1 fruit fly cellular context compared by ENCODE assay signal in the genomic region with DNA sequence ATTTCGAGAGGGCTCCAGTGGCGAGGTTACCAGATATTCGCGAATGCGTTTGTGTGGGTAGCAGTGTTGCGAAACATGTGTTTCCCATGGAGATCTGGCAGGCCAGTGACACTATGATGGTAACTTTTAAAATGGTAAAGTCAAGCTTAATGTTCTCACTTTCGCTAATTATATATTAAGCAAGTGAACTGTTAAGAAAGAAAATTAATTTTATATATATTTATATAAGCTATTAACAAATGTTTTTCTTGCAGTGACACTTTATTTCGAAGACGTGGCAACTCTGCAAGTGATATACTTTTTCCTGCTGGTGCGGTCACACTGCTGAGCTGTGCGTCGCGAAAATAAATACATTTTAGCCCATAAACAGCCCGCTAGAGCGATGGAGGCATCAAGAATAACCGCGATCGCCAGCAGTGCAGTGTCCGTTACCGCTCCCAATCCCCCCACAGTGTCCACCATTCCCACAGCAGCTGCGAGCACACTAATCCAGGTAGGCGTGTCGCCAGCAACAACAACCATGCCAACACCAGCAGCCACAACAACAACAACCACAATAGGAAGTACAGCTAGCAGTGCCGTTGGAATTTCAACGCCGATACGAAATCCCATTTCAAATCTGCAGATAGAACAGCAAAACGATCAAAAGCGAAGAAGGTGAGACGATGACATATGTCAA.
TF ChIP-seq lines count a peak whose summit lies in the region.

CG11593 (minus strand) TSS at position 236 of the 679 bp plus-strand sequence.
Rcd5 (plus strand) TSS at position 283 of the 679 bp plus-strand sequence.

TF ChIP-seq in whole organism, embryonic, 481 proteins besides CTCF, POLR2A, EP300 and RAD21 (continued from another document and continues in another):
- TF ChIP-seq Atf-2 (GFP tag; optimal IDR thresholded peaks at IDR 0.05; lab: Kevin White, UChicago), result no peak
- peak; percentile 80 for TF ChIP-seq CG32767 (GFP tag; IDR thresholded peaks at IDR 0.05; lab: Robert Waterston, UW)
- TF ChIP-seq zfh2 (GFP tag; optimal IDR thresholded peaks at IDR 0.05; lab: Kevin White, UChicago), result peak; percentile 45
- TF ChIP-seq CG10979 (tag; optimal IDR thresholded peaks at IDR 0.05; lab: Kevin White, UChicago), result peak; percentile 48
- peak; percentile 25 for TF ChIP-seq CG15479 (GFP tag; optimal IDR thresholded peaks at IDR 0.05; lab: Kevin White, UChicago)
- TF ChIP-seq CG7987 (GFP tag; optimal IDR thresholded peaks at IDR 0.05; lab: Kevin White, UChicago), result peak; percentile 13
- peak; percentile 88 for TF ChIP-seq sisA (GFP tag; IDR thresholded peaks at IDR 0.05; lab: Robert Waterston, UW)
- TF ChIP-seq CG2199 (GFP tag; IDR thresholded peaks at IDR 0.05; lab: Robert Waterston, UW), result 0 out of 3 replicates have a peak, but pooled peaks have one; percentile 56
- TF ChIP-seq vvl (GFP tag; IDR thresholded peaks at IDR 0.05; lab: Robert Waterston, UW), result peak; percentile 83
- peak; percentile 83 for TF ChIP-seq E2f1 (GFP tag; IDR thresholded peaks at IDR 0.05; lab: Robert Waterston, UW)
- TF ChIP-seq CG11695 (GFP tag; IDR thresholded peaks at IDR 0.05; lab: Robert Waterston, UW), result no peak; the same call in 2 of the 3 replicates
- TF ChIP-seq CG13424 (tag; optimal IDR thresholded peaks at IDR 0.05; lab: Kevin White, UChicago), result peak; percentile 69
- peak; percentile 47 for TF ChIP-seq tio (GFP tag; optimal IDR thresholded peaks at IDR 0.05; lab: Kevin White, UChicago)
- no peak for TF ChIP-seq ato (GFP tag; IDR thresholded peaks at IDR 0.05; lab: Robert Waterston, UW; ENCODE audit: partially characterized antibody)
- TF ChIP-seq nmo (GFP tag; optimal IDR thresholded peaks at IDR 0.05; lab: Kevin White, UChicago), result peak; percentile 89
- peak; percentile 20 for TF ChIP-seq HLH54F (GFP tag; optimal IDR thresholded peaks at IDR 0.05; lab: Kevin White, UChicago)
- TF ChIP-seq MBD-R2 (GFP tag; IDR thresholded peaks at IDR 0.05; lab: Robert Waterston, UW), result peak; percentile 86
- no peak for TF ChIP-seq so (GFP tag; IDR thresholded peaks at IDR 0.05; lab: Robert Waterston, UW)
- TF ChIP-seq CG1602 (GFP tag; optimal IDR thresholded peaks at IDR 0.05; lab: Kevin White, UChicago), result peak; percentile 72
- 0 out of 2 replicates have a peak, but pooled peaks have one; percentile 33 for TF ChIP-seq Doc2 (GFP tag; IDR thresholded peaks at IDR 0.05; lab: Robert Waterston, UW)
- TF ChIP-seq CG3995 (GFP tag; optimal IDR thresholded peaks at IDR 0.05; lab: Kevin White, UChicago), result peak; percentile 64
- TF ChIP-seq CG11456 (GFP tag; IDR thresholded peaks at IDR 0.05; lab: Robert Waterston, UW), result peak; percentile 86
- TF ChIP-seq Elba2 (GFP tag; optimal IDR thresholded peaks at IDR 0.05; lab: Kevin White, UChicago), result peak; percentile 41
- TF ChIP-seq CoRest (tag; optimal IDR thresholded peaks at IDR 0.05; lab: Kevin White, UChicago), result peak; percentile 83
- peak; percentile 86 for TF ChIP-seq CG14014 (GFP tag; IDR thresholded peaks at IDR 0.05; lab: Robert Waterston, UW)
- peak; percentile 86 for TF ChIP-seq CG9215 (GFP tag; IDR thresholded peaks at IDR 0.05; lab: Robert Waterston, UW)
- TF ChIP-seq grn (GFP tag; optimal IDR thresholded peaks at IDR 0.05; lab: Kevin White, UChicago), result no peak
- peak; percentile 80 for TF ChIP-seq ttk (GFP tag; IDR thresholded peaks at IDR 0.05; lab: Robert Waterston, UW)
- TF ChIP-seq bcd (GFP tag; optimal IDR thresholded peaks at IDR 0.05; lab: Kevin White, UChicago), result peak; percentile 86
- TF ChIP-seq Awh (GFP tag; IDR thresholded peaks at IDR 0.05; lab: Robert Waterston, UW), result no peak
- TF ChIP-seq stc (GFP tag; IDR thresholded peaks at IDR 0.05; lab: Robert Waterston, UW), result peak; percentile 67; the same call in 1 of the 2 replicates
- peak; percentile 37 for TF ChIP-seq CG17802 (tag; optimal IDR thresholded peaks at IDR 0.05; lab: Kevin White, UChicago)
- TF ChIP-seq run (tag; optimal IDR thresholded peaks at IDR 0.05; lab: Kevin White, UChicago), result no peak
- TF ChIP-seq CG15696 (tag; optimal IDR thresholded peaks at IDR 0.05; lab: Kevin White, UChicago), result peak; percentile 50
- TF ChIP-seq psq (GFP tag; optimal IDR thresholded peaks at IDR 0.05; lab: Kevin White, UChicago), result peak; percentile 16
- peak; percentile 65 for TF ChIP-seq CG10654 (GFP tag; optimal IDR thresholded peaks at IDR 0.05; lab: Kevin White, UChicago)
- peak; percentile 53 for TF ChIP-seq CG18599 (GFP tag; optimal IDR thresholded peaks at IDR 0.05; lab: Kevin White, UChicago)
- TF ChIP-seq ssp (GFP tag; IDR thresholded peaks at IDR 0.05; lab: Robert Waterston, UW), result peak; percentile 80
- TF ChIP-seq CG12942 (GFP tag; optimal IDR thresholded peaks at IDR 0.05; lab: Kevin White, UChicago), result peak; percentile 75
- no peak for TF ChIP-seq PHDP (tag; optimal IDR thresholded peaks at IDR 0.05; lab: Kevin White, UChicago)
- peak; percentile 94 for TF ChIP-seq row (GFP tag; IDR thresholded peaks at IDR 0.05; lab: Robert Waterston, UW)
- TF ChIP-seq Hr51 (GFP tag; optimal IDR thresholded peaks at IDR 0.05; lab: Kevin White, UChicago), result peak in 1 of 2 experiments; percentile 39
- peak; percentile 63 for TF ChIP-seq CG9727 (GFP tag; optimal IDR thresholded peaks at IDR 0.05; lab: Kevin White, UChicago)
- TF ChIP-seq Tbp (GFP tag; optimal IDR thresholded peaks at IDR 0.05; lab: Kevin White, UChicago), result no peak
- TF ChIP-seq CG5180 (GFP tag; optimal IDR thresholded peaks at IDR 0.05; lab: Kevin White, UChicago), result no peak
- no peak for TF ChIP-seq Fer1 (GFP tag; optimal IDR thresholded peaks at IDR 0.05; lab: Kevin White, UChicago)
- TF ChIP-seq CG17361 (GFP tag; IDR thresholded peaks at IDR 0.05; lab: Robert Waterston, UW), result no peak; the same call in 2 of the 3 replicates
- TF ChIP-seq CG30403 (GFP tag; optimal IDR thresholded peaks at IDR 0.05; lab: Kevin White, UChicago), result peak; percentile 76
- TF ChIP-seq stwl (tag; optimal IDR thresholded peaks at IDR 0.05; lab: Kevin White, UChicago), result peak; percentile 79
- TF ChIP-seq HLH3B (GFP tag; IDR thresholded peaks at IDR 0.05; lab: Robert Waterston, UW), result peak; percentile 76
- peak; percentile 36 to 50 for TF ChIP-seq Pdp1 (GFP tag; optimal IDR thresholded peaks at IDR 0.05; lab: Kevin White, UChicago)
- peak; percentile 40; the same call in 1 of the 2 replicates for TF ChIP-seq ap (GFP tag; IDR thresholded peaks at IDR 0.05; lab: Robert Waterston, UW)
- TF ChIP-seq Mrtf (GFP tag; IDR thresholded peaks at IDR 0.05; lab: Robert Waterston, UW), result peak; percentile 63; the same call in 2 of the 3 replicates
- peak; percentile 84 for TF ChIP-seq CG12659 (GFP tag; optimal IDR thresholded peaks at IDR 0.05; lab: Kevin White, UChicago)
- TF ChIP-seq Ssrp (tag; optimal IDR thresholded peaks at IDR 0.05; lab: Kevin White, UChicago), result peak; percentile 62
- no peak for TF ChIP-seq fd64A (GFP tag; optimal IDR thresholded peaks at IDR 0.05; lab: Kevin White, UChicago)
- TF ChIP-seq sr (GFP tag; IDR thresholded peaks at IDR 0.05; lab: Robert Waterston, UW), result peak; percentile 54; the same call in 1 of the 3 replicates
- peak; percentile 92 for TF ChIP-seq CG9932 (GFP tag; IDR thresholded peaks at IDR 0.05; lab: Robert Waterston, UW)
- TF ChIP-seq CG11247 (GFP tag; IDR thresholded peaks at IDR 0.05; lab: Robert Waterston, UW), result peak; percentile 78
- TF ChIP-seq insv (GFP tag; optimal IDR thresholded peaks at IDR 0.05; lab: Kevin White, UChicago), result peak in 1 of 2 experiments; percentile 19
- TF ChIP-seq org-1 (GFP tag; optimal IDR thresholded peaks at IDR 0.05; lab: Kevin White, UChicago), result peak; percentile 25
- TF ChIP-seq CG4328 (GFP tag; optimal IDR thresholded peaks at IDR 0.05; lab: Kevin White, UChicago), result peak; percentile 42
- TF ChIP-seq NC2β (GFP tag; optimal IDR thresholded peaks at IDR 0.05; lab: Kevin White, UChicago), result no peak
- TF ChIP-seq CG10959 (GFP tag; IDR thresholded peaks at IDR 0.05; lab: Robert Waterston, UW), result no peak
- TF ChIP-seq maf-S (GFP tag; optimal IDR thresholded peaks at IDR 0.05; lab: Kevin White, UChicago), result peak; percentile 8
- peak; percentile 78 for TF ChIP-seq croc (GFP tag; conservative IDR thresholded peaks at IDR 0.05; lab: Robert Waterston, UW)
- peak; percentile 32 for TF ChIP-seq slou (GFP tag; optimal IDR thresholded peaks at IDR 0.05; lab: Kevin White, UChicago)
- TF ChIP-seq btn (GFP tag; optimal IDR thresholded peaks at IDR 0.05; lab: Kevin White, UChicago), result no peak
- no peak for TF ChIP-seq Hr78 (GFP tag; optimal IDR thresholded peaks at IDR 0.05; lab: Kevin White, UChicago)
- TF ChIP-seq lilli (GFP tag; optimal IDR thresholded peaks at IDR 0.05; lab: Kevin White, UChicago), result no peak
- no peak for TF ChIP-seq B-H2 (GFP tag; optimal IDR thresholded peaks at IDR 0.05; lab: Kevin White, UChicago)
- peak; percentile 65 for TF ChIP-seq Sox102F (GFP tag; optimal IDR thresholded peaks at IDR 0.05; lab: Kevin White, UChicago)
- TF ChIP-seq NFAT (GFP tag; IDR thresholded peaks at IDR 0.05; lab: Robert Waterston, UW), result peak; percentile 81
- TF ChIP-seq CG30431 (GFP tag; optimal IDR thresholded peaks at IDR 0.05; lab: Kevin White, UChicago), result peak; percentile 66
- no peak for TF ChIP-seq CG12299 (tag; optimal IDR thresholded peaks at IDR 0.05; lab: Kevin White, UChicago)
- TF ChIP-seq prd (optimal IDR thresholded peaks at IDR 0.05; lab: Kevin White, UChicago), result no peak
- peak; percentile 92 for TF ChIP-seq prd (GFP tag; IDR thresholded peaks at IDR 0.05; lab: Robert Waterston, UW)
- peak; percentile 64 for TF ChIP-seq caup (GFP tag; optimal IDR thresholded peaks at IDR 0.05; lab: Kevin White, UChicago; ENCODE audit: severe bottlenecking)
- peak in 1 of 2 experiments; percentile 11 for TF ChIP-seq tll (GFP tag; optimal IDR thresholded peaks at IDR 0.05; lab: Kevin White, UChicago)
- TF ChIP-seq az2 (GFP tag; optimal IDR thresholded peaks at IDR 0.05; lab: Kevin White, UChicago), result peak; percentile 57
- TF ChIP-seq Bteb2 (GFP tag; optimal IDR thresholded peaks at IDR 0.05; lab: Kevin White, UChicago), result peak; percentile 17
- TF ChIP-seq CG12104 (GFP tag; optimal IDR thresholded peaks at IDR 0.05; lab: Kevin White, UChicago), result peak; percentile 20
- peak; percentile 90 for TF ChIP-seq CG6272 (GFP tag; IDR thresholded peaks at IDR 0.05; lab: Robert Waterston, UW)
- peak; percentile 83 for TF ChIP-seq dysf (GFP tag; IDR thresholded peaks at IDR 0.05; lab: Robert Waterston, UW)
- TF ChIP-seq wek (GFP tag; optimal IDR thresholded peaks at IDR 0.05; lab: Kevin White, UChicago), result no peak
- TF ChIP-seq Hmr (GFP tag; optimal IDR thresholded peaks at IDR 0.05; lab: Kevin White, UChicago), result peak; percentile 80
- TF ChIP-seq jumu (GFP tag; optimal IDR thresholded peaks at IDR 0.05; lab: Kevin White, UChicago), result peak; percentile 30
- peak; percentile 6 for TF ChIP-seq CG8944 (GFP tag; optimal IDR thresholded peaks at IDR 0.05; lab: Kevin White, UChicago)
- TF ChIP-seq Ets65A (GFP tag; lab: Kevin White, UChicago), result peak; percentile 51
- peak; percentile 81 for TF ChIP-seq Lhr (GFP tag; optimal IDR thresholded peaks at IDR 0.05; lab: Kevin White, UChicago)
- no peak; the same call in 1 of the 2 replicates for TF ChIP-seq Xrp1 (GFP tag; IDR thresholded peaks at IDR 0.05; lab: Robert Waterston, UW)
- TF ChIP-seq CG16863 (GFP tag; optimal IDR thresholded peaks at IDR 0.05; lab: Kevin White, UChicago), result peak; percentile 9
- no peak for TF ChIP-seq dimm (GFP tag; IDR thresholded peaks at IDR 0.05; lab: Robert Waterston, UW)
- TF ChIP-seq cg (GFP tag; optimal IDR thresholded peaks at IDR 0.05; lab: Kevin White, UChicago), result peak; percentile 72
- TF ChIP-seq Ptx1 (GFP tag; IDR thresholded peaks at IDR 0.05; lab: Robert Waterston, UW), result peak; percentile 91
- TF ChIP-seq ken (GFP tag; IDR thresholded peaks at IDR 0.05; lab: Robert Waterston, UW), result peak; percentile 86
- TF ChIP-seq crc (GFP tag; optimal IDR thresholded peaks at IDR 0.05; lab: Kevin White, UChicago), result no peak
- TF ChIP-seq CG17328 (GFP tag; IDR thresholded peaks at IDR 0.05; lab: Robert Waterston, UW), result peak; percentile 45; the same call in 1 of the 2 replicates
- TF ChIP-seq CG32532 (GFP tag; IDR thresholded peaks at IDR 0.05; lab: Robert Waterston, UW), result peak; percentile 87
- peak; percentile 27 for TF ChIP-seq Dip3 (GFP tag; optimal IDR thresholded peaks at IDR 0.05; lab: Kevin White, UChicago)
- peak; percentile 81 for TF ChIP-seq lmd (GFP tag; IDR thresholded peaks at IDR 0.05; lab: Robert Waterston, UW)
- no peak for TF ChIP-seq Blimp-1 (GFP tag; optimal IDR thresholded peaks at IDR 0.05; lab: Kevin White, UChicago)
- peak; percentile 68 for TF ChIP-seq Oaz (GFP tag; IDR thresholded peaks at IDR 0.05; lab: Robert Waterston, UW)
- TF ChIP-seq CG10321 (GFP tag; IDR thresholded peaks at IDR 0.05; lab: Robert Waterston, UW), result peak; percentile 52; the same call in 1 of the 2 replicates
- TF ChIP-seq CG16813 (GFP tag; IDR thresholded peaks at IDR 0.05; lab: Robert Waterston, UW; ENCODE audit: partially characterized antibody), result peak; percentile 49; the same call in 2 of the 3 replicates
- peak; percentile 52 for TF ChIP-seq zen (tag; optimal IDR thresholded peaks at IDR 0.05; lab: Kevin White, UChicago)
- TF ChIP-seq fru (optimal IDR thresholded peaks at IDR 0.05; lab: Kevin White, UChicago), result no peak
- peak; percentile 9 for TF ChIP-seq CHES-1-like (GFP tag; optimal IDR thresholded peaks at IDR 0.05; lab: Kevin White, UChicago)
- TF ChIP-seq Max (GFP tag; optimal IDR thresholded peaks at IDR 0.05; lab: Kevin White, UChicago), result peak; percentile 67
- no peak for TF ChIP-seq corto (GFP tag; optimal IDR thresholded peaks at IDR 0.05; lab: Kevin White, UChicago)
- TF ChIP-seq H15 (GFP tag; IDR thresholded peaks at IDR 0.05; lab: Robert Waterston, UW), result peak; percentile 64
- TF ChIP-seq tna (GFP tag; IDR thresholded peaks at IDR 0.05; lab: Robert Waterston, UW; ENCODE audit: partially characterized antibody), result no peak
- TF ChIP-seq CG8290 (GFP tag; optimal IDR thresholded peaks at IDR 0.05; lab: Kevin White, UChicago), result peak; percentile 59
- no peak for TF ChIP-seq CG8290 (tag; optimal IDR thresholded peaks at IDR 0.05; lab: Kevin White, UChicago)
- TF ChIP-seq wdn (GFP tag; IDR thresholded peaks at IDR 0.05; lab: Robert Waterston, UW), result peak; percentile 81
- no peak for TF ChIP-seq sc (optimal IDR thresholded peaks at IDR 0.05; lab: Kevin White, UChicago)
- TF ChIP-seq sc (GFP tag; optimal IDR thresholded peaks at IDR 0.05; lab: Kevin White, UChicago), result peak; percentile 31
- TF ChIP-seq Oli (tag; optimal IDR thresholded peaks at IDR 0.05; lab: Kevin White, UChicago), result peak; percentile 59
- peak; percentile 31 for TF ChIP-seq CG2202 (tag; optimal IDR thresholded peaks at IDR 0.05; lab: Kevin White, UChicago)
- TF ChIP-seq ci (GFP tag; IDR thresholded peaks at IDR 0.05; lab: Robert Waterston, UW), result peak; percentile 79; the same call in 2 of the 3 replicates
- 0 out of 2 replicates have a peak, but pooled peaks have one; percentile 24 for TF ChIP-seq sna (GFP tag; IDR thresholded peaks at IDR 0.05; lab: Robert Waterston, UW; ENCODE audit: partially characterized antibody)
